Worm (Caenorhabditis elegans) whole organism, mixed stage, embryonic: ENCODE measurements around the gene vha-6.

ENCODE experiments used
- ces-1 ChIP-seq: fragments of 150-350 bp; optimal IDR thresholded peaks from 2 replicates; lab custom pipeline; 2014; ENCODE audit warnings: missing biosample characterization, missing genetic modification reagents, missing genetic modification characterization
- lin-32 ChIP-seq: fragments of 200-800 bp; sonication (Bioruptor generic); optimal IDR thresholded peaks from 2 replicates; lab custom pipeline; 2018; ENCODE audit warnings: mild to moderate bottlenecking, missing genetic modification characterization, missing compliant biosample characterization
- mep-1 ChIP-seq: fragments of 150-350 bp; optimal IDR thresholded peaks from 2 replicates; lab custom pipeline; 2017; ENCODE audit warnings: missing biosample characterization, missing genetic modification reagents, missing genetic modification characterization, inconsistent platforms
- mls-2 ChIP-seq: sonication (generic microtip); optimal IDR thresholded peaks from 2 replicates; lab custom pipeline; 2016; ENCODE audit warnings: mild to moderate bottlenecking, missing genetic modification characterization, moderate library complexity, missing compliant biosample characterization
- nhr-237 ChIP-seq: fragments of 150-350 bp; optimal IDR thresholded peaks from 2 replicates; lab custom pipeline; 2014; ENCODE audit warnings: missing biosample characterization, missing genetic modification characterization
- sem-2 ChIP-seq: fragments of 200-800 bp; sonication (Bioruptor generic); optimal IDR thresholded peaks from 2 replicates; lab custom pipeline; 2018; ENCODE audit warnings: mild to moderate bottlenecking, missing genetic modification characterization, missing compliant biosample characterization
- snpc-4 ChIP-seq: fragments of 150-350 bp; optimal IDR thresholded peaks from 2 replicates; lab custom pipeline; 2014; ENCODE audit warnings: missing biosample characterization, missing genetic modification characterization

DNA sequence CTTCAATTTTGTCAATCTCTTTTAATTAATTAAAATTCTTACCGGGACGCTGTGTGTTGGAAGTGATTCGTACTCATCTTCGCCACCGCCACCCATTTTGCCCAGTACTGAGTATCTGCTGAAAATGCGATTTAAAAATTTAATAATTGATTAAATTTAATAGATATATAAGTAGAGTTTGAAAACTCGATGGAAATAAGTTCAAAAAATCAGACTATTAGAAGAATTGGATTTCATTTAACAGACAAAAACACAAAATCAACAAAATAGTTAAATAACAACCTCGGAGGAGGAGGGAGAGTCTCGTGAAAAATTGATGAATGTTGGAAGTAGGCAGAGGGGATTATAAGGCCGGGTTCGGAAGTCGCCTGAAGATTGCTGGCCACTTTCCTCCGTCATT lies 33.7 kb upstream of the vha-6 start, which contains the start of gene mfn-1:
- TF ChIP-seq mls-2 (tag; lab: Kevin White, UChicago) (no peak), snpc-4 (tag; lab: Kevin White, UChicago) (no peak), nhr-237 (tag; lab: Kevin White, UChicago) (no peak), sem-2 (no peak), lin-32 (GFP tag; lab: Kevin White, UChicago) (no peak), mep-1 (tag; lab: Kevin White, UChicago) (no peak), ces-1 (no peak)
